Fruit fly (Drosophila melanogaster) whole organism, embryonic: ENCODE measurements around the gene CG17816.

ENCODE experiments used
- Adf1 ChIP-seq: fragments of 200-800 bp; sonication (Bioruptor generic); IDR thresholded peaks from 2 replicates; pipeline ENCODE4 v1.3.6; 2022; ENCODE audit warnings: missing biosample characterization, missing genetic modification characterization
- CG10431 ChIP-seq: fragments of 200-800 bp; sonication (Bioruptor generic); optimal IDR thresholded peaks from 3 replicates; lab custom pipeline; 2018; ENCODE audit warnings: missing biosample characterization, mild to moderate bottlenecking, missing genetic modification characterization
- CG10959 ChIP-seq: fragments of 200-800 bp; sonication (Bioruptor generic); IDR thresholded peaks from 2 replicates; pipeline ENCODE4 v1.3.6; 2022; ENCODE audit warnings: missing biosample characterization, missing genetic modification characterization
- CG11723 ChIP-seq: fragments of 200-800 bp; sonication (Bioruptor generic); optimal IDR thresholded peaks from 2 replicates; lab custom pipeline; 2017; ENCODE audit warnings: missing biosample characterization, mild to moderate bottlenecking, missing genetic modification characterization
- CG13424 ChIP-seq: fragments of 200-800 bp; sonication (Bioruptor generic); optimal IDR thresholded peaks from 2 replicates; lab custom pipeline; 2019; ENCODE audit warnings: missing biosample characterization, mild to moderate bottlenecking, missing genetic modification characterization, moderate library complexity
- CG13894 ChIP-seq: fragments of 200-800 bp; sonication (Bioruptor generic); optimal IDR thresholded peaks from 3 replicates; lab custom pipeline; 2018; ENCODE audit warnings: missing biosample characterization, mild to moderate bottlenecking, missing genetic modification characterization, moderate library complexity
- CG14014 ChIP-seq: fragments of 200-800 bp; sonication (Bioruptor generic); IDR thresholded peaks from 2 replicates; pipeline ENCODE4 v1.3.6; 2022; ENCODE audit warnings: missing biosample characterization, missing genetic modification characterization
- CG15601 ChIP-seq: fragments of 200-800 bp; sonication (Bioruptor generic); optimal IDR thresholded peaks from 3 replicates; lab custom pipeline; 2019; ENCODE audit warnings: missing biosample characterization, mild to moderate bottlenecking, missing genetic modification characterization, moderate library complexity
- CG18619 ChIP-seq: fragments of 200-800 bp; sonication (Bioruptor generic); optimal IDR thresholded peaks from 3 replicates; lab custom pipeline; 2017; ENCODE audit warnings: missing biosample characterization, mild to moderate bottlenecking, missing genetic modification characterization
- CG34422 ChIP-seq: fragments of 200-800 bp; sonication (Bioruptor generic); IDR thresholded peaks from 3 replicates; pipeline ENCODE4 v1.3.6; 2022; ENCODE audit warnings: missing biosample characterization, missing genetic modification characterization
- CG3995 ChIP-seq: fragments of 200-800 bp; sonication (Bioruptor generic); optimal IDR thresholded peaks from 3 replicates; lab custom pipeline; 2016; ENCODE audit warnings: missing biosample characterization, missing genetic modification characterization
- CG4854 ChIP-seq: fragments of 200-800 bp; sonication (Bioruptor generic); optimal IDR thresholded peaks from 2 replicates; lab custom pipeline; 2016; ENCODE audit warnings: missing biosample characterization, missing genetic modification characterization, inconsistent platforms
- CG5180 ChIP-seq: fragments of 200-800 bp; sonication (Bioruptor generic); optimal IDR thresholded peaks from 3 replicates; lab custom pipeline; 2017; ENCODE audit warnings: missing biosample characterization, missing genetic modification characterization, mild to moderate bottlenecking, moderate library complexity, missing genetic modification reagents
- CG7963 ChIP-seq: fragments of 200-800 bp; sonication (Bioruptor generic); IDR thresholded peaks from 3 replicates; pipeline ENCODE4 v1.3.6; 2022; ENCODE audit warnings: missing biosample characterization, missing genetic modification characterization; ENCODE audit not compliant: partially characterized antibody
- CG8290 ChIP-seq, 3 experiments: fragments of 200-800 bp; sonication (Bioruptor generic); optimal IDR thresholded peaks; 2 replicates each; lab custom pipeline; 2016 to 2019; ENCODE audit warnings: missing biosample characterization in 3 of 3, missing genetic modification characterization in 3 of 3, mild to moderate bottlenecking in 2 of 3, moderate library complexity in 1 of 3
- CG8478 ChIP-seq: fragments of >200 bp; optimal IDR thresholded peaks from 2 replicates; lab custom pipeline; 2018
- CG8765 ChIP-seq: fragments of 200-800 bp; sonication (Bioruptor generic); IDR thresholded peaks from 2 replicates; pipeline ENCODE4 v1.3.6; 2022; ENCODE audit warnings: missing biosample characterization, missing genetic modification characterization
- Chrac-16 ChIP-seq: fragments of 200-800 bp; sonication (Bioruptor generic); optimal IDR thresholded peaks from 3 replicates; lab custom pipeline; 2016; ENCODE audit warnings: missing biosample characterization, missing genetic modification characterization
- Deaf1 ChIP-seq: fragments of 200-800 bp; optimal IDR thresholded peaks from 3 replicates; lab custom pipeline; 2019; ENCODE audit warnings: missing biosample characterization, mild to moderate bottlenecking, missing genetic modification characterization, moderate library complexity
- Eip74EF ChIP-seq, 2 experiments: fragments of 200-800 bp in 1 of 2; fragments of >200 bp in 1 of 2; sonication (Bioruptor generic) in 1 of 2; optimal IDR thresholded peaks; 2 replicates each; lab custom pipeline; 2017 to 2019; ENCODE audit warnings: missing biosample characterization in 2 of 2, missing genetic modification characterization in 2 of 2, mild to moderate bottlenecking in 1 of 2, moderate library complexity in 1 of 2
- Ets65A ChIP-seq: fragments of 200-800 bp; sonication (Bioruptor generic); peaks from one replicate; lab custom pipeline; 2016; ENCODE audit warnings: missing biosample characterization, missing genetic modification characterization
- HHEX ChIP-seq: fragments of 200-800 bp; sonication (Bioruptor generic); optimal IDR thresholded peaks from 3 replicates; lab custom pipeline; 2017; ENCODE audit warnings: missing biosample characterization, mild to moderate bottlenecking, missing genetic modification characterization, missing genetic modification reagents
- Jarid2 ChIP-seq: fragments of 200-800 bp; sonication (Bioruptor generic); optimal IDR thresholded peaks from 3 replicates; lab custom pipeline; 2017; ENCODE audit warnings: mild to moderate bottlenecking, missing biosample characterization, missing genetic modification reagents, missing genetic modification characterization
- MESR4 ChIP-seq: fragments of 200-800 bp; sonication (Bioruptor generic); optimal IDR thresholded peaks from 2 replicates; lab custom pipeline; 2018; ENCODE audit warnings: missing biosample characterization, mild to moderate bottlenecking, missing genetic modification characterization, moderate library complexity
- Nf-YB ChIP-seq: fragments of 200-800 bp; sonication (Bioruptor generic); optimal IDR thresholded peaks from 3 replicates; lab custom pipeline; 2019; ENCODE audit warnings: missing biosample characterization, mild to moderate bottlenecking, missing genetic modification characterization, moderate library complexity
- Oli ChIP-seq: fragments of 200-800 bp; sonication (Bioruptor generic); optimal IDR thresholded peaks from 2 replicates; lab custom pipeline; 2018; ENCODE audit warnings: missing biosample characterization, mild to moderate bottlenecking, missing genetic modification characterization, moderate library complexity
- Pdp1 ChIP-seq, 2 experiments: fragments of 200-800 bp; sonication (Bioruptor generic); optimal IDR thresholded peaks; 3 replicates each; lab custom pipeline; 2016; ENCODE audit warnings: missing biosample characterization in 2 of 2, missing genetic modification characterization in 2 of 2, mild to moderate bottlenecking in 1 of 2, moderate library complexity in 1 of 2
- Trl ChIP-seq, 3 experiments: fragments of >200 bp in 2 of 3; fragments of 200-800 bp in 1 of 3; sonication (Bioruptor generic) in 1 of 3; optimal IDR thresholded peaks; 2 replicates in 1 of 3; 3 replicates in 2 of 3; lab custom pipeline; 2016 to 2017; ENCODE audit warnings: missing biosample characterization in 1 of 3, missing genetic modification characterization in 1 of 3
- Xbp1 ChIP-seq: fragments of 200-800 bp; sonication (Bioruptor generic); optimal IDR thresholded peaks from 3 replicates; lab custom pipeline; 2016; ENCODE audit warnings: missing biosample characterization, mild to moderate bottlenecking, missing genetic modification characterization
- aop ChIP-seq: fragments of 200-800 bp; sonication (Bioruptor generic); IDR thresholded peaks from 2 replicates; pipeline ENCODE4 v1.3.6; 2022; ENCODE audit warnings: missing biosample characterization, missing genetic modification characterization
- ato ChIP-seq: fragments of 200-800 bp; sonication (Bioruptor generic); IDR thresholded peaks from 2 replicates; pipeline ENCODE4 v1.3.6; 2022; ENCODE audit warnings: missing biosample characterization, missing genetic modification characterization; ENCODE audit not compliant: partially characterized antibody
- bsh ChIP-seq, 2 experiments: fragments of 200-800 bp; sonication (Bioruptor generic); optimal IDR thresholded peaks; 2 replicates each; lab custom pipeline; 2017 to 2018; ENCODE audit warnings: mild to moderate bottlenecking in 2 of 2, missing biosample characterization in 2 of 2, missing genetic modification characterization in 2 of 2, moderate library complexity in 1 of 2
- btn ChIP-seq: fragments of 200-800 bp; sonication (Bioruptor generic); optimal IDR thresholded peaks from 2 replicates; lab custom pipeline; 2016; ENCODE audit warnings: missing biosample characterization, missing genetic modification characterization
- croc ChIP-seq: fragments of 200-800 bp; sonication (Bioruptor generic); conservative IDR thresholded peaks from 3 replicates; pipeline ENCODE4 v1.3.6; 2022; ENCODE audit warnings: missing biosample characterization, missing genetic modification characterization
- gem ChIP-seq: fragments of 200-800 bp; sonication (Bioruptor generic); optimal IDR thresholded peaks from 2 replicates; lab custom pipeline; 2019; ENCODE audit warnings: missing biosample characterization, mild to moderate bottlenecking, missing genetic modification characterization, moderate library complexity
- nom ChIP-seq: fragments of 200-800 bp; sonication (Bioruptor generic); optimal IDR thresholded peaks from 2 replicates; lab custom pipeline; 2017; ENCODE audit warnings: missing biosample characterization, missing genetic modification characterization, mild to moderate bottlenecking, moderate library complexity, missing genetic modification reagents
- oc ChIP-seq: fragments of 200-800 bp; sonication (Bioruptor generic); optimal IDR thresholded peaks from 2 replicates; lab custom pipeline; 2018; ENCODE audit warnings: missing biosample characterization, mild to moderate bottlenecking, missing genetic modification characterization, moderate library complexity
- onecut ChIP-seq: fragments of 200-800 bp; sonication (Bioruptor generic); IDR thresholded peaks from 2 replicates; pipeline ENCODE4 v1.3.6; 2022; ENCODE audit warnings: missing biosample characterization, missing genetic modification characterization
- p53 ChIP-seq: fragments of 200-800 bp; sonication (Bioruptor generic); optimal IDR thresholded peaks from 2 replicates; lab custom pipeline; 2016; ENCODE audit warnings: missing biosample characterization, missing genetic modification characterization
- phol ChIP-seq: fragments of 200-800 bp; sonication (Bioruptor generic); optimal IDR thresholded peaks from 3 replicates; lab custom pipeline; 2018; ENCODE audit warnings: missing biosample characterization, mild to moderate bottlenecking, missing genetic modification characterization, moderate library complexity
- scrt ChIP-seq: fragments of 200-800 bp; sonication (Bioruptor generic); optimal IDR thresholded peaks from 2 replicates; lab custom pipeline; 2018; ENCODE audit warnings: missing biosample characterization, mild to moderate bottlenecking, missing genetic modification characterization, moderate library complexity
- sisA ChIP-seq: fragments of 200-800 bp; sonication (Bioruptor generic); IDR thresholded peaks from 2 replicates; pipeline ENCODE4 v1.3.6; 2022; ENCODE audit warnings: missing biosample characterization, missing genetic modification characterization
- so ChIP-seq: fragments of 200-800 bp; sonication (Bioruptor generic); IDR thresholded peaks from 3 replicates; pipeline ENCODE4 v1.3.6; 2022; ENCODE audit warnings: missing biosample characterization, missing genetic modification characterization
- tup ChIP-seq: fragments of 200-800 bp; sonication (Bioruptor generic); optimal IDR thresholded peaks from 2 replicates; lab custom pipeline; 2016; ENCODE audit warnings: missing biosample characterization, mild to moderate bottlenecking, missing genetic modification characterization, moderate library complexity
- vnd ChIP-seq: fragments of 200-800 bp; sonication (Bioruptor generic); IDR thresholded peaks from 3 replicates; pipeline ENCODE4 v1.3.6; 2022; ENCODE audit warnings: missing biosample characterization, missing genetic modification characterization; ENCODE audit not compliant: partially characterized antibody
- zen ChIP-seq: fragments of 200-800 bp; sonication (Bioruptor generic); optimal IDR thresholded peaks from 3 replicates; lab custom pipeline; 2018; ENCODE audit warnings: missing biosample characterization, mild to moderate bottlenecking, missing genetic modification characterization, moderate library complexity

CG17816 gene

DNA sequence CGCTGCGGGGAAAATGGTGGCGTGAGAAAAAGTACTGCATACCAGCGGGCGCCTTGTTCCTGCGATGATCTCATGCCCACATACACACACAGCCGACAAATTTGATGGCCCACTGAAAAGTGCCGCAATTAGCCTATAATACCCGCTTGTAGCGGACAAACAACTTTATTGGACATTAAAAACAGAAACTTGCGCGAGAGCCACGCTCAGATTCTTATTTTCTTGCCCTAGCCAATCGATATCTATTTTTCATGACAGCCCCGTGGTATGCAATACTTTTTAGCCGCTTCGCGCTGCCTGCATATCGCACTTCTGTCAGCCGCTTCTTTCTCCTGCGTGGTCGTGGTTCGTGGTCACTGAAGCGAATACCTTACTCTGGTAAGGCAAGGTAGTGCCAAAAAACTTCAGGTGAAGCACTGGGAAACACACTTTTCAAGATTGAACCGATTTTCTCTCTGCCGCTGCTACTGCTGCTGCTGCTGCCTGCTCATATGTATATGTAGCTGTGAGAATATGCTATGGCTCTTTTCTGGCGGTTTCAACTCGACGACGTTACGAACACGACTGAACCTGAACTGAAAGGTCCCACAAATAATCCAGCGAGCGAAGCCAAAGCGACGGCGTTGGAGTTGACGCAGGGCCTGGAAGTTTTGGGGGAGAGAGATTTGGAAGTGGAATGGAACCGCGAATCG lies at the start of gene CG17816:
TSS of gene CG17816 (minus strand) at position 567 of the 692 bp plus-strand sequence.
- TF ChIP-seq tup (no peak), CG5180 (GFP tag; lab: Kevin White, UChicago) (peak; percentile 20), phol (tag; lab: Kevin White, UChicago) (peak; percentile 37), CG8478 (peak; percentile 28), so (0 out of 3 replicates have a peak, but pooled peaks have one; percentile 7), btn (GFP tag; lab: Kevin White, UChicago) (no peak), CG7963 (GFP tag; lab: Robert Waterston, UW) (no peak), MESR4 (GFP tag; lab: Kevin White, UChicago) (peak; percentile 19), scrt (peak; percentile 37), sisA (GFP tag; lab: Robert Waterston, UW) (no peak), vnd (no peak), Xbp1 (no peak), p53 (peak; percentile 85), CG8765 (no peak), zen (tag; lab: Kevin White, UChicago) (no peak), Nf-YB (peak; percentile 29), CG13424 (tag; lab: Kevin White, UChicago) (no peak), Pdp1 (GFP tag; optimal IDR thresholded peaks at IDR 0.05; lab: Kevin White, UChicago) (peak in 1 of 2 experiments; percentile 42), aop (GFP tag; lab: Robert Waterston, UW) (no peak), CG14014 (GFP tag; lab: Robert Waterston, UW) (no peak), CG15601 (tag; lab: Kevin White, UChicago) (peak; percentile 13), nom (GFP tag; lab: Kevin White, UChicago) (peak; percentile 43), CG4854 (GFP tag; lab: Kevin White, UChicago) (no peak), croc (GFP tag; lab: Robert Waterston, UW) (no peak), oc (tag; lab: Kevin White, UChicago) (peak; percentile 30), Chrac-16 (GFP tag; lab: Kevin White, UChicago) (no peak), Deaf1 (tag; lab: Kevin White, UChicago) (peak; percentile 80), CG8290 (GFP tag; optimal IDR thresholded peaks at IDR 0.05; lab: Kevin White, UChicago) (no peak), CG8290 (tag; optimal IDR thresholded peaks at IDR 0.05; lab: Kevin White, UChicago) (peak in 1 of 2 experiments; percentile 33), bsh (GFP tag; optimal IDR thresholded peaks at IDR 0.05; lab: Kevin White, UChicago) (peak in 1 of 2 experiments; percentile 20), CG34422 (GFP tag; lab: Robert Waterston, UW) (0 out of 3 replicates have a peak, but pooled peaks have one; percentile 12), Jarid2 (GFP tag; lab: Kevin White, UChicago) (peak; percentile 78), CG11723 (GFP tag; lab: Kevin White, UChicago) (peak; percentile 25), Trl (optimal IDR thresholded peaks at IDR 0.05; lab: Kevin White, UChicago) (peak in 1 of 2 experiments; percentile 11), Trl (GFP tag; optimal IDR thresholded peaks at IDR 0.05; lab: Kevin White, UChicago) (no peak), Eip74EF (GFP tag; optimal IDR thresholded peaks at IDR 0.05; lab: Kevin White, UChicago) (no peak), onecut (GFP tag; lab: Robert Waterston, UW) (peak; percentile 71; the same call in 1 of the 2 replicates), HHEX (GFP tag; lab: Kevin White, UChicago) (peak; percentile 43), CG10431 (peak; percentile 96), CG13894 (peak; percentile 44), gem (tag; lab: Kevin White, UChicago) (no peak), Adf1 (GFP tag; lab: Robert Waterston, UW) (peak; percentile 84), ato (GFP tag; lab: Robert Waterston, UW) (no peak), Ets65A (GFP tag; lab: Kevin White, UChicago) (peak; percentile 71), CG10959 (no peak), Oli (tag; lab: Kevin White, UChicago) (no peak), CG18619 (GFP tag; lab: Kevin White, UChicago) (no peak), CG3995 (GFP tag; lab: Kevin White, UChicago) (no peak)
